Worm (Caenorhabditis elegans) whole organism, late embryonic: ENCODE measurements around the gene lmtr-2.

Experiments used
- C08G9.2 ChIP-seq: sonication (generic microtip); optimal IDR thresholded peaks from 2 replicates; lab custom pipeline; 2016; ENCODE audit warnings: mild to moderate bottlenecking, missing genetic modification characterization, moderate library complexity, missing compliant biosample characterization
- K09A11.1 ChIP-seq: sonication (generic microtip); optimal IDR thresholded peaks from 2 replicates; lab custom pipeline; 2017; ENCODE audit warnings: antibody characterized with exemption, mild to moderate bottlenecking, missing genetic modification characterization, missing compliant biosample characterization; ENCODE audit not compliant: insufficient read depth
- T23F11.4 ChIP-seq: fragments of 200-800 bp; sonication (Bioruptor generic); optimal IDR thresholded peaks from 2 replicates; lab custom pipeline; 2018; ENCODE audit warnings: mild to moderate bottlenecking, missing genetic modification characterization, missing compliant biosample characterization
- Y22D7AL.16 ChIP-seq: sonication (generic microtip); optimal IDR thresholded peaks from 2 replicates; lab custom pipeline; 2016; ENCODE audit warnings: missing genetic modification characterization, missing compliant biosample characterization
- ceh-18 ChIP-seq: sonication (generic microtip); optimal IDR thresholded peaks from 2 replicates; lab custom pipeline; 2016; ENCODE audit warnings: missing genetic modification characterization, missing compliant biosample characterization
- ceh-19 ChIP-seq: fragments of 200-800 bp; sonication (Bioruptor generic); optimal IDR thresholded peaks from 2 replicates; lab custom pipeline; 2018; ENCODE audit warnings: mild to moderate bottlenecking, missing genetic modification characterization, missing compliant biosample characterization
- ceh-2 ChIP-seq: sonication (generic microtip); optimal IDR thresholded peaks from 2 replicates; lab custom pipeline; 2016; ENCODE audit warnings: missing genotype, missing genetic modification characterization, missing compliant biosample characterization
- ceh-22 ChIP-seq: sonication (generic microtip); optimal IDR thresholded peaks from 2 replicates; lab custom pipeline; 2017; ENCODE audit warnings: missing biosample characterization, missing genetic modification characterization
- ceh-31 ChIP-seq: sonication (generic microtip); optimal IDR thresholded peaks from 2 replicates; lab custom pipeline; 2016; ENCODE audit warnings: missing genetic modification characterization, missing compliant biosample characterization
- ceh-34 ChIP-seq: sonication (generic microtip); optimal IDR thresholded peaks from 2 replicates; lab custom pipeline; 2016; ENCODE audit warnings: mild to moderate bottlenecking, missing genetic modification characterization, missing compliant biosample characterization
- ceh-48 ChIP-seq: sonication (generic microtip); optimal IDR thresholded peaks from 2 replicates; lab custom pipeline; 2016; ENCODE audit warnings: missing genetic modification characterization, inconsistent platforms, missing compliant biosample characterization
- ceh-6 ChIP-seq: fragments of 200-800 bp; sonication (Bioruptor generic); optimal IDR thresholded peaks from 2 replicates; lab custom pipeline; 2018; ENCODE audit warnings: mild to moderate bottlenecking, missing genetic modification characterization, missing compliant biosample characterization
- che-1 ChIP-seq: sonication (generic microtip); optimal IDR thresholded peaks from 2 replicates; lab custom pipeline; 2016; ENCODE audit warnings: mild to moderate bottlenecking, missing genetic modification characterization, missing compliant biosample characterization
- dmd-4 ChIP-seq: sonication (generic microtip); optimal IDR thresholded peaks from 2 replicates; lab custom pipeline; 2016; ENCODE audit warnings: borderline replicate concordance, missing genetic modification characterization, missing compliant biosample characterization
- elt-2 ChIP-seq: sonication (generic microtip); optimal IDR thresholded peaks from 2 replicates; lab custom pipeline; 2016; ENCODE audit warnings: missing genetic modification reagents, missing genetic modification characterization, missing compliant biosample characterization
- ets-4 ChIP-seq: sonication (generic microtip); optimal IDR thresholded peaks from 2 replicates; lab custom pipeline; 2016; ENCODE audit warnings: missing genetic modification characterization, missing compliant biosample characterization
- eyg-1 ChIP-seq: sonication (generic microtip); optimal IDR thresholded peaks from 2 replicates; lab custom pipeline; 2016; ENCODE audit warnings: missing genotype, missing genetic modification characterization, missing compliant biosample characterization
- hlh-6 ChIP-seq: sonication (generic microtip); optimal IDR thresholded peaks from 2 replicates; lab custom pipeline; 2016; ENCODE audit warnings: missing genotype, missing genetic modification characterization, missing compliant biosample characterization
- lim-6 ChIP-seq: sonication (generic microtip); optimal IDR thresholded peaks from 2 replicates; lab custom pipeline; 2016; ENCODE audit warnings: missing genetic modification characterization, missing compliant biosample characterization
- lin-11 ChIP-seq: fragments of 200-800 bp; sonication (Bioruptor generic); optimal IDR thresholded peaks from 2 replicates; lab custom pipeline; 2018; ENCODE audit warnings: mild to moderate bottlenecking, missing genetic modification characterization, missing compliant biosample characterization
- madf-2 ChIP-seq: sonication (generic microtip); optimal IDR thresholded peaks from 2 replicates; lab custom pipeline; 2017; ENCODE audit warnings: missing genetic modification characterization, missing compliant biosample characterization
- nfya-1 ChIP-seq: sonication (generic microtip); optimal IDR thresholded peaks from 2 replicates; lab custom pipeline; 2017; ENCODE audit warnings: missing genetic modification characterization, mild to moderate bottlenecking, missing compliant biosample characterization, antibody characterized with exemption, moderate library complexity
- nhr-11 ChIP-seq: fragments of 150-350 bp; optimal IDR thresholded peaks from 2 replicates; lab custom pipeline; 2014; ENCODE audit warnings: missing biosample characterization, missing genetic modification characterization
- nhr-232 ChIP-seq: sonication (generic microtip); optimal IDR thresholded peaks from 2 replicates; lab custom pipeline; 2016; ENCODE audit warnings: missing genetic modification characterization, missing compliant biosample characterization
- npax-4 ChIP-seq: sonication (generic microtip); optimal IDR thresholded peaks from 2 replicates; lab custom pipeline; 2016; ENCODE audit warnings: missing genetic modification characterization, missing compliant biosample characterization
- odd-2 ChIP-seq: sonication (generic microtip); optimal IDR thresholded peaks from 2 replicates; lab custom pipeline; 2017; ENCODE audit warnings: antibody characterized with exemption, mild to moderate bottlenecking, missing genetic modification characterization, missing compliant biosample characterization
- pat-9 ChIP-seq: fragments of 200-800 bp; sonication (Bioruptor generic); optimal IDR thresholded peaks from 2 replicates; lab custom pipeline; 2018; ENCODE audit warnings: mild to moderate bottlenecking, missing genetic modification characterization, moderate library complexity, missing compliant biosample characterization
- pax-1 ChIP-seq: fragments of 150-350 bp; optimal IDR thresholded peaks from 2 replicates; lab custom pipeline; 2014; ENCODE audit warnings: missing biosample characterization, missing genetic modification characterization
- pha-2 ChIP-seq: sonication (generic microtip); optimal IDR thresholded peaks from 2 replicates; lab custom pipeline; 2017; ENCODE audit warnings: mild to moderate bottlenecking, missing genetic modification characterization, missing compliant biosample characterization
- pros-1 ChIP-seq: fragments of 150-350 bp; optimal IDR thresholded peaks from 2 replicates; lab custom pipeline; 2014; ENCODE audit warnings: missing biosample characterization, missing genetic modification reagents, missing genetic modification characterization
- ref-2 ChIP-seq: sonication (generic microtip); optimal IDR thresholded peaks from 2 replicates; lab custom pipeline; 2016; ENCODE audit warnings: missing genetic modification characterization, missing compliant biosample characterization
- sdc-2 ChIP-seq: sonication (generic microtip); optimal IDR thresholded peaks from 2 replicates; lab custom pipeline; 2016; ENCODE audit warnings: missing genotype, missing genetic modification characterization, missing compliant biosample characterization
- sox-2 ChIP-seq: fragments of 200-800 bp; sonication (Bioruptor generic); IDR thresholded peaks from 2 replicates; pipeline ENCODE4 v1.3.6; 2022; ENCODE audit warnings: missing genetic modification reagents, missing genetic modification characterization, missing compliant biosample characterization
- sox-4 ChIP-seq: sonication (generic microtip); optimal IDR thresholded peaks from 2 replicates; lab custom pipeline; 2017; ENCODE audit warnings: mild to moderate bottlenecking, missing genetic modification characterization, inconsistent platforms, missing compliant biosample characterization
- syd-9 ChIP-seq: sonication (generic microtip); optimal IDR thresholded peaks from 2 replicates; lab custom pipeline; 2016; ENCODE audit warnings: mild to moderate bottlenecking, missing genetic modification characterization, moderate library complexity, missing compliant biosample characterization
- tbx-2 ChIP-seq: sonication (generic microtip); optimal IDR thresholded peaks from 2 replicates; lab custom pipeline; 2016; ENCODE audit warnings: missing genetic modification characterization, missing compliant biosample characterization
- unc-3 ChIP-seq, 2 experiments: fragments of 200-800 bp in 1 of 2; sonication (Bioruptor generic) in 1 of 2; sonication (generic microtip) in 1 of 2; conservative IDR thresholded peaks in 1 of 2; optimal IDR thresholded peaks in 1 of 2; 2 replicates each; pipeline versions ENCODE4 v1.3.6 to Lab custom; 2016 to 2022; ENCODE audit warnings: missing compliant biosample characterization in 2 of 2, missing genetic modification characterization in 2 of 2, missing genetic modification reagents in 1 of 2
- unc-42 ChIP-seq: sonication (generic microtip); optimal IDR thresholded peaks from 2 replicates; lab custom pipeline; 2016; ENCODE audit warnings: missing genotype, missing genetic modification characterization, missing compliant biosample characterization
- zip-5 ChIP-seq: sonication (generic microtip); optimal IDR thresholded peaks from 2 replicates; lab custom pipeline; 2016; ENCODE audit warnings: missing genetic modification characterization, missing compliant biosample characterization
- ztf-16 ChIP-seq: sonication (generic microtip); optimal IDR thresholded peaks from 2 replicates; lab custom pipeline; 2017; ENCODE audit warnings: missing genetic modification characterization, missing compliant biosample characterization

Gene lmtr-2

ce11 chrV:7980370-7980987, 30.4 kb downstream of the lmtr-2 start:
- TF ChIP-seq che-1 = no peak
- peak; percentile 62 for TF ChIP-seq unc-42 (tag; lab: Kevin White, UChicago)
- no peak for TF ChIP-seq unc-3 (GFP tag; conservative IDR thresholded peaks at IDR 0.05; lab: Robert Waterston, UW)
- TF ChIP-seq unc-3 (tag; optimal IDR thresholded peaks at IDR 0.05; lab: Kevin White, UChicago) = no peak
- TF ChIP-seq sox-4 (tag; lab: Kevin White, UChicago) = no peak
- TF ChIP-seq lin-11 (tag; lab: Kevin White, UChicago) = no peak

- peak; percentile 14 for TF ChIP-seq ceh-34
- no peak for TF ChIP-seq unc-3 (GFP tag; conservative IDR thresholded peaks at IDR 0.05; lab: Robert Waterston, UW)
- no peak for TF ChIP-seq unc-3 (tag; optimal IDR thresholded peaks at IDR 0.05; lab: Kevin White, UChicago)
- TF ChIP-seq ceh-6 = no peak
- no peak for TF ChIP-seq eyg-1 (tag; lab: Kevin White, UChicago)
- TF ChIP-seq odd-2 (tag; lab: Kevin White, UChicago) = no peak
- TF ChIP-seq ref-2 = peak; percentile 69
- TF ChIP-seq tbx-2 (tag; lab: Kevin White, UChicago) = peak; percentile 37
- no peak for TF ChIP-seq Y22D7AL.16 (tag; lab: Kevin White, UChicago)
- peak; percentile 39 for TF ChIP-seq ceh-31 (tag; lab: Kevin White, UChicago)
- no peak for TF ChIP-seq dmd-4
- no peak for TF ChIP-seq pat-9
- peak; percentile 52 for TF ChIP-seq T23F11.4 (GFP tag; lab: Kevin White, UChicago)
- TF ChIP-seq npax-4 = no peak
- TF ChIP-seq pax-1 (tag; lab: Kevin White, UChicago) = no peak
- TF ChIP-seq elt-2 = peak; percentile 12
- TF ChIP-seq ceh-48 (tag; lab: Kevin White, UChicago) = no peak
- no peak for TF ChIP-seq ceh-22 (tag; lab: Kevin White, UChicago)
- no peak for TF ChIP-seq K09A11.1 (tag; lab: Kevin White, UChicago)
- no peak for TF ChIP-seq pha-2
- TF ChIP-seq nhr-11 (tag; lab: Kevin White, UChicago) = no peak
- peak; percentile 28 for TF ChIP-seq hlh-6 (tag; lab: Kevin White, UChicago)
- no peak for TF ChIP-seq ceh-19 (GFP tag; lab: Kevin White, UChicago)
- TF ChIP-seq syd-9 (tag; lab: Kevin White, UChicago) = no peak
- no peak for TF ChIP-seq ztf-16
- no peak for TF ChIP-seq ets-4 (tag; lab: Kevin White, UChicago)
- TF ChIP-seq lim-6 (tag; lab: Kevin White, UChicago) = no peak
- TF ChIP-seq sox-4 (tag; lab: Kevin White, UChicago) = no peak
- TF ChIP-seq C08G9.2 = no peak
- no peak for TF ChIP-seq nhr-232 (tag; lab: Kevin White, UChicago)
- TF ChIP-seq che-1 = no peak
- TF ChIP-seq zip-5 = no peak
- peak; percentile 48 for TF ChIP-seq nfya-1 (tag; lab: Kevin White, UChicago)
- no peak for TF ChIP-seq pros-1 (tag; lab: Kevin White, UChicago)
- peak; percentile 15 for TF ChIP-seq ceh-2 (tag; lab: Kevin White, UChicago)
- peak; percentile 26 for TF ChIP-seq madf-2
- TF ChIP-seq ceh-18 (tag; lab: Kevin White, UChicago) = peak; percentile 11
- peak; percentile 15 for TF ChIP-seq sdc-2 (tag; lab: Kevin White, UChicago)
- no peak for TF ChIP-seq sox-2 (GFP tag; lab: Robert Waterston, UW)
These were observed 32.1 kb downstream of the lmtr-2 start for ce11 chrV:7978798-7979197.
